Worm (Caenorhabditis elegans) whole organism, late embryonic: ENCODE measurements around the gene npr-8.

Experiments used
- C38D4.7 ChIP-seq: fragments of 200-800 bp; sonication (Bioruptor generic); optimal IDR thresholded peaks from 2 replicates; lab custom pipeline; 2018; ENCODE audit warnings: mild to moderate bottlenecking, missing genetic modification characterization, moderate library complexity, missing compliant biosample characterization
- K09A11.1 ChIP-seq: sonication (generic microtip); optimal IDR thresholded peaks from 2 replicates; lab custom pipeline; 2017; ENCODE audit warnings: antibody characterized with exemption, mild to moderate bottlenecking, missing genetic modification characterization, missing compliant biosample characterization; ENCODE audit not compliant: insufficient read depth
- ahr-1 ChIP-seq: sonication (generic microtip); optimal IDR thresholded peaks from 2 replicates; lab custom pipeline; 2016; ENCODE audit warnings: missing genetic modification characterization, missing compliant biosample characterization
- ama-1 ChIP-seq: fragments of 150-350 bp; optimal IDR thresholded peaks from 2 replicates; lab custom pipeline; 2014
- ceh-2 ChIP-seq: sonication (generic microtip); optimal IDR thresholded peaks from 2 replicates; lab custom pipeline; 2016; ENCODE audit warnings: missing genotype, missing genetic modification characterization, missing compliant biosample characterization
- ceh-48 ChIP-seq: sonication (generic microtip); optimal IDR thresholded peaks from 2 replicates; lab custom pipeline; 2016; ENCODE audit warnings: missing genetic modification characterization, inconsistent platforms, missing compliant biosample characterization
- ceh-6 ChIP-seq: fragments of 200-800 bp; sonication (Bioruptor generic); optimal IDR thresholded peaks from 2 replicates; lab custom pipeline; 2018; ENCODE audit warnings: mild to moderate bottlenecking, missing genetic modification characterization, missing compliant biosample characterization
- ceh-9 ChIP-seq: sonication (generic microtip); optimal IDR thresholded peaks from 2 replicates; lab custom pipeline; 2016; ENCODE audit warnings: mild to moderate bottlenecking, missing genetic modification characterization, inconsistent platforms, missing compliant biosample characterization
- dve-1 ChIP-seq: sonication (generic microtip); optimal IDR thresholded peaks from 2 replicates; lab custom pipeline; 2017; ENCODE audit warnings: antibody characterized with exemption, mild to moderate bottlenecking, missing genetic modification characterization, missing compliant biosample characterization
- elt-2 ChIP-seq: sonication (generic microtip); optimal IDR thresholded peaks from 2 replicates; lab custom pipeline; 2016; ENCODE audit warnings: missing genetic modification reagents, missing genetic modification characterization, missing compliant biosample characterization
- ets-4 ChIP-seq: sonication (generic microtip); optimal IDR thresholded peaks from 2 replicates; lab custom pipeline; 2016; ENCODE audit warnings: missing genetic modification characterization, missing compliant biosample characterization
- eyg-1 ChIP-seq: sonication (generic microtip); optimal IDR thresholded peaks from 2 replicates; lab custom pipeline; 2016; ENCODE audit warnings: missing genotype, missing genetic modification characterization, missing compliant biosample characterization
- fax-1 ChIP-seq: sonication (generic microtip); optimal IDR thresholded peaks from 2 replicates; lab custom pipeline; 2016; ENCODE audit warnings: missing genotype, missing genetic modification characterization, missing compliant biosample characterization
- fkh-10 ChIP-seq: fragments of 150-350 bp; optimal IDR thresholded peaks from 2 replicates; lab custom pipeline; 2014; ENCODE audit warnings: missing biosample characterization, missing genetic modification reagents, missing genetic modification characterization
- fkh-6 ChIP-seq: sonication (generic microtip); optimal IDR thresholded peaks from 2 replicates; lab custom pipeline; 2016; ENCODE audit warnings: missing genetic modification characterization, missing compliant biosample characterization
- hlh-13 ChIP-seq: fragments of 200-800 bp; sonication (Bioruptor generic); optimal IDR thresholded peaks from 2 replicates; lab custom pipeline; 2018; ENCODE audit warnings: mild to moderate bottlenecking, missing genetic modification characterization, missing compliant biosample characterization
- hlh-15 ChIP-seq: sonication (generic microtip); optimal IDR thresholded peaks from 2 replicates; lab custom pipeline; 2016; ENCODE audit warnings: missing genetic modification characterization, missing compliant biosample characterization
- hlh-6 ChIP-seq: sonication (generic microtip); optimal IDR thresholded peaks from 2 replicates; lab custom pipeline; 2016; ENCODE audit warnings: missing genotype, missing genetic modification characterization, missing compliant biosample characterization
- hlh-8 ChIP-seq: sonication (generic microtip); optimal IDR thresholded peaks from 2 replicates; lab custom pipeline; 2016; ENCODE audit warnings: missing genotype, missing genetic modification characterization, missing compliant biosample characterization
- lim-6 ChIP-seq: sonication (generic microtip); optimal IDR thresholded peaks from 2 replicates; lab custom pipeline; 2016; ENCODE audit warnings: missing genetic modification characterization, missing compliant biosample characterization
- madf-2 ChIP-seq: sonication (generic microtip); optimal IDR thresholded peaks from 2 replicates; lab custom pipeline; 2017; ENCODE audit warnings: missing genetic modification characterization, missing compliant biosample characterization
- nfya-1 ChIP-seq: sonication (generic microtip); optimal IDR thresholded peaks from 2 replicates; lab custom pipeline; 2017; ENCODE audit warnings: missing genetic modification characterization, mild to moderate bottlenecking, missing compliant biosample characterization, antibody characterized with exemption, moderate library complexity
- nhr-11 ChIP-seq: fragments of 150-350 bp; optimal IDR thresholded peaks from 2 replicates; lab custom pipeline; 2014; ENCODE audit warnings: missing biosample characterization, missing genetic modification characterization
- npax-4 ChIP-seq: sonication (generic microtip); optimal IDR thresholded peaks from 2 replicates; lab custom pipeline; 2016; ENCODE audit warnings: missing genetic modification characterization, missing compliant biosample characterization
- pha-4 ChIP-seq: fragments of 150-350 bp; optimal IDR thresholded peaks from 2 replicates; lab custom pipeline; 2018; ENCODE audit warnings: missing biosample characterization, missing genetic modification reagents, missing genetic modification characterization
- pros-1 ChIP-seq: fragments of 150-350 bp; optimal IDR thresholded peaks from 2 replicates; lab custom pipeline; 2014; ENCODE audit warnings: missing biosample characterization, missing genetic modification reagents, missing genetic modification characterization
- rnt-1 ChIP-seq: sonication (generic microtip); optimal IDR thresholded peaks from 2 replicates; lab custom pipeline; 2016; ENCODE audit warnings: missing genetic modification characterization, missing compliant biosample characterization
- sox-2 ChIP-seq: fragments of 200-800 bp; sonication (Bioruptor generic); IDR thresholded peaks from 2 replicates; pipeline ENCODE4 v1.3.6; 2022; ENCODE audit warnings: missing genetic modification reagents, missing genetic modification characterization, missing compliant biosample characterization
- sox-4 ChIP-seq: sonication (generic microtip); optimal IDR thresholded peaks from 2 replicates; lab custom pipeline; 2017; ENCODE audit warnings: mild to moderate bottlenecking, missing genetic modification characterization, inconsistent platforms, missing compliant biosample characterization
- tbx-2 ChIP-seq: sonication (generic microtip); optimal IDR thresholded peaks from 2 replicates; lab custom pipeline; 2016; ENCODE audit warnings: missing genetic modification characterization, missing compliant biosample characterization
- tbx-7 ChIP-seq: sonication (generic microtip); optimal IDR thresholded peaks from 2 replicates; lab custom pipeline; 2016; ENCODE audit warnings: missing genotype, missing genetic modification characterization, missing compliant biosample characterization
- ttx-3 ChIP-seq: sonication (generic microtip); optimal IDR thresholded peaks from 2 replicates; lab custom pipeline; 2016; ENCODE audit warnings: missing genetic modification reagents, missing genetic modification characterization, missing compliant biosample characterization
- unc-3 ChIP-seq, 2 experiments: fragments of 200-800 bp in 1 of 2; sonication (Bioruptor generic) in 1 of 2; sonication (generic microtip) in 1 of 2; conservative IDR thresholded peaks in 1 of 2; optimal IDR thresholded peaks in 1 of 2; 2 replicates each; pipeline versions ENCODE4 v1.3.6 to Lab custom; 2016 to 2022; ENCODE audit warnings: missing compliant biosample characterization in 2 of 2, missing genetic modification characterization in 2 of 2, missing genetic modification reagents in 1 of 2
- unc-55 ChIP-seq: sonication (generic microtip); optimal IDR thresholded peaks from 2 replicates; lab custom pipeline; 2017; ENCODE audit warnings: missing biosample characterization, missing genetic modification reagents, missing genetic modification characterization
- unc-86 ChIP-seq: sonication (generic microtip); optimal IDR thresholded peaks from 2 replicates; lab custom pipeline; 2016; ENCODE audit warnings: missing genetic modification characterization, missing compliant biosample characterization

npr-8 gene

ce11 chrX:7334302-7334724 is 42.8 kb upstream of the npr-8 start, which contains the start of gene epg-7 (continued):
- TF ChIP-seq dve-1 (tag; lab: Kevin White, UChicago) (peak; percentile 80), hlh-6 (tag; lab: Kevin White, UChicago) (no peak), unc-55 (GFP tag; lab: Kevin White, UChicago) (peak; percentile 48), madf-2 (tag; lab: Kevin White, UChicago) (peak; percentile 51), sox-4 (tag; lab: Kevin White, UChicago) (no peak), ceh-2 (tag; lab: Kevin White, UChicago) (peak; percentile 19), fax-1 (tag; lab: Kevin White, UChicago) (no peak), pros-1 (tag; lab: Kevin White, UChicago) (peak; percentile 91), ahr-1 (tag; lab: Kevin White, UChicago) (peak; percentile 7), rnt-1 (tag; lab: Kevin White, UChicago) (peak; percentile 81), unc-3 (GFP tag; conservative IDR thresholded peaks at IDR 0.05; lab: Robert Waterston, UW) (peak; percentile 23; the same call in 1 of the 2 replicates), unc-3 (tag; optimal IDR thresholded peaks at IDR 0.05; lab: Kevin White, UChicago) (peak; percentile 17), ttx-3 (no peak), tbx-2 (tag; lab: Kevin White, UChicago) (peak; percentile 86), unc-86 (tag; lab: Kevin White, UChicago) (peak; percentile 27)

- TF ChIP-seq tbx-2 (tag; lab: Kevin White, UChicago) (no peak), fkh-6 (tag; lab: Kevin White, UChicago) (no peak), ama-1 (lab: Kevin White, UChicago) (no peak), pha-4 (tag; lab: Kevin White, UChicago) (no peak), ceh-48 (tag; lab: Kevin White, UChicago) (no peak), ceh-9 (tag; lab: Kevin White, UChicago) (no peak), eyg-1 (tag; lab: Kevin White, UChicago) (no peak), elt-2 (tag; lab: Kevin White, UChicago) (no peak), fkh-10 (GFP tag; lab: Kevin White, UChicago) (no peak), K09A11.1 (tag; lab: Kevin White, UChicago) (no peak), sox-2 (no peak), hlh-13 (GFP tag; lab: Kevin White, UChicago) (no peak), ttx-3 (no peak)
Measured at ce11 chrX:7340394-7340793, 36.7 kb upstream of the npr-8 start.

ce11 chrX:7340915-7341559 is 36.1 kb upstream of the npr-8 start, which contains the start of gene C07D8.6:
Gene C07D8.6, plus strand, starts transcription at chrX:7341509.
- TF ChIP-seq ceh-6 (no peak), dve-1 (tag; lab: Kevin White, UChicago) (peak; percentile 4), nfya-1 (tag; lab: Kevin White, UChicago) (peak; percentile 21), elt-2 (tag; lab: Kevin White, UChicago) (peak; percentile 64)

ce11 chrX:7343218-7343617 is 33.9 kb upstream of the npr-8 start:
- no peak for TF ChIP-seq nhr-11 (tag; lab: Kevin White, UChicago)
- TF ChIP-seq fkh-6 (tag; lab: Kevin White, UChicago), result no peak
- no peak for TF ChIP-seq hlh-15 (tag; lab: Kevin White, UChicago)
- no peak for TF ChIP-seq ets-4 (tag; lab: Kevin White, UChicago)
- no peak for TF ChIP-seq hlh-8 (tag; lab: Kevin White, UChicago)

- TF ChIP-seq fkh-6 (tag; lab: Kevin White, UChicago), result no peak
- TF ChIP-seq npax-4 (tag; lab: Kevin White, UChicago), result no peak
- no peak for TF ChIP-seq ahr-1 (tag; lab: Kevin White, UChicago)
- no peak for TF ChIP-seq lim-6 (tag; lab: Kevin White, UChicago)
- TF ChIP-seq ceh-48 (tag; lab: Kevin White, UChicago), result no peak
- TF ChIP-seq K09A11.1 (tag; lab: Kevin White, UChicago), result no peak
- TF ChIP-seq elt-2 (tag; lab: Kevin White, UChicago), result no peak
- TF ChIP-seq tbx-7 (tag; lab: Kevin White, UChicago), result no peak
- TF ChIP-seq eyg-1 (tag; lab: Kevin White, UChicago), result no peak
- no peak for TF ChIP-seq C38D4.7 (GFP tag; lab: Kevin White, UChicago)
Measured at ce11 chrX:7343747-7344146, 33.4 kb upstream of the npr-8 start, which contains the start of gene C07D8.5. Gene C07D8.5, plus strand, starts transcription at chrX:7344047.
